Worm (Caenorhabditis elegans): ENCODE measurements around the gene F52C6.2.

DNA sequence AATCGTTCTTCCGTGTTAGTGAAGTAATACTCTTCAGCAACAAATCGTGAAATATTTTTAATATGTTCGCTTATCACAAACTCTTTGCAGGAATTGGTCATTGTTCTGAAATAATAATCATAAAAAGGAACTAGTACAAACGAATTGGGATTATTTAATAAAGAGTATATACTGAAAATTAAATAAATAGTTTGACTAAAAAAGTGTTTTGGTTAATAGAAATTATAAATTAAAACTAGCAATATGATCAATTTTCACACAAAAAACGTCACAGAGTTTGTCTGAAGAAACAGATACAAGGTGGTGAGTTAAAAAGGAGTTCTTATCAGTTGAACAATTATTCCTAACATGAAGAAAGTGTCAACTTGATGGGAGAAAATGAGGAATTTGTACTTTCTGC is 43.6 kb upstream of the F52C6.2 start, which contains the start of gene math-5:
- TF ChIP-seq nhr-11 (tag; optimal IDR thresholded peaks at IDR 0.05), result no peak
- no peak for TF ChIP-seq Y116A8C.19 (tag; optimal IDR thresholded peaks at IDR 0.05; ENCODE audit: borderline replicate concordance)
- no peak for TF ChIP-seq nhr-76 (tag; optimal IDR thresholded peaks at IDR 0.05)
- TF ChIP-seq nhr-28 (tag; optimal IDR thresholded peaks at IDR 0.05), result no peak
- TF ChIP-seq lin-13 (GFP tag; optimal IDR thresholded peaks at IDR 0.05), result no peak
- no peak for TF ChIP-seq pag-3 (tag; optimal IDR thresholded peaks at IDR 0.05; ENCODE audit: borderline replicate concordance, insufficient read depth)
- no peak for TF ChIP-seq ceh-88 (GFP tag; IDR thresholded peaks at IDR 0.05)
- TF ChIP-seq egl-27 (tag; optimal IDR thresholded peaks at IDR 0.05), result no peak
- TF ChIP-seq snpc-4 (tag; optimal IDR thresholded peaks at IDR 0.05), result no peak
- TF ChIP-seq tlp-1 (tag; optimal IDR thresholded peaks at IDR 0.05), result no peak
- no peak for TF ChIP-seq unc-62 (GFP tag; optimal IDR thresholded peaks at IDR 0.05)
